Worm (Caenorhabditis elegans) whole organism, young adult: Measurements from ENCODE around the gene vglu-3.

Experiments used
- B0019.2 ChIP-seq: fragments of 200-800 bp; sonication (Bioruptor generic); conservative IDR thresholded peaks from 2 replicates; pipeline ENCODE4 v1.3.6; 2022; ENCODE audit warnings: missing genetic modification reagents, missing genetic modification characterization, missing compliant biosample characterization
- C17E4.6 ChIP-seq: fragments of 200-800 bp; sonication (Bioruptor generic); IDR thresholded peaks from 2 replicates; pipeline ENCODE4 v1.3.6; 2022; ENCODE audit warnings: missing genetic modification reagents, missing genetic modification characterization, missing compliant biosample characterization
- D2030.7 ChIP-seq: fragments of 200-800 bp; sonication (Bioruptor generic); IDR thresholded peaks from 2 replicates; pipeline ENCODE4 v1.3.6; 2022; ENCODE audit warnings: missing genetic modification reagents, missing genetic modification characterization, missing compliant biosample characterization
- F23B12.7 ChIP-seq: sonication (generic microtip); optimal IDR thresholded peaks from 2 replicates; lab custom pipeline; 2017; ENCODE audit warnings: missing genetic modification characterization, mild to moderate bottlenecking, missing compliant biosample characterization, antibody characterized with exemption, moderate library complexity; ENCODE audit not compliant: insufficient read depth
- F55B11.4 ChIP-seq: sonication (generic microtip); optimal IDR thresholded peaks from 2 replicates; lab custom pipeline; 2016; ENCODE audit warnings: missing compliant biosample characterization, missing genetic modification characterization, borderline replicate concordance; ENCODE audit not compliant: insufficient read depth
- F57C9.4 ChIP-seq: sonication (generic microtip); optimal IDR thresholded peaks from 2 replicates; lab custom pipeline; 2017; ENCODE audit warnings: mild to moderate bottlenecking, missing genetic modification characterization, missing compliant biosample characterization
- K12H6.12 ChIP-seq: fragments of 200-800 bp; sonication (Bioruptor generic); optimal IDR thresholded peaks from 2 replicates; lab custom pipeline; 2018; ENCODE audit warnings: mild to moderate bottlenecking, missing genetic modification characterization, missing compliant biosample characterization
- T26A5.8 ChIP-seq: sonication (generic microtip); optimal IDR thresholded peaks from 2 replicates; lab custom pipeline; 2016; ENCODE audit warnings: missing genetic modification characterization, missing compliant biosample characterization
- Y53F4B.3 ChIP-seq: fragments of 200-800 bp; sonication (Bioruptor generic); IDR thresholded peaks from 2 replicates; pipeline ENCODE4 v1.3.6; 2022; ENCODE audit warnings: missing genetic modification reagents, missing genetic modification characterization, missing compliant biosample characterization
- ZK185.1 ChIP-seq: sonication (generic microtip); optimal IDR thresholded peaks from 2 replicates; lab custom pipeline; 2016; ENCODE audit warnings: mild to moderate bottlenecking, missing genetic modification characterization, missing compliant biosample characterization; ENCODE audit not compliant: poor library complexity, severe bottlenecking
- aptf-2 ChIP-seq: fragments of 200-800 bp; sonication (Bioruptor generic); conservative IDR thresholded peaks from 2 replicates; pipeline ENCODE4 v1.3.6; 2022; ENCODE audit warnings: missing genetic modification reagents, missing genetic modification characterization, missing compliant biosample characterization
- aptf-3 ChIP-seq: fragments of 200-800 bp; sonication (Bioruptor generic); IDR thresholded peaks from 2 replicates; pipeline ENCODE4 v1.3.6; 2022; ENCODE audit warnings: missing genetic modification characterization, missing compliant biosample characterization
- attf-6 ChIP-seq: fragments of 200-800 bp; sonication (Bioruptor generic); IDR thresholded peaks from 2 replicates; pipeline ENCODE4 v1.3.6; 2022; ENCODE audit warnings: missing genetic modification reagents, missing genetic modification characterization, missing compliant biosample characterization
- cebp-2 ChIP-seq: fragments of 200-800 bp; sonication (Bioruptor generic); IDR thresholded peaks from 2 replicates; pipeline ENCODE4 v1.3.6; 2022; ENCODE audit warnings: missing genetic modification characterization, missing compliant biosample characterization
- ceh-79 ChIP-seq: sonication (generic microtip); optimal IDR thresholded peaks from 2 replicates; lab custom pipeline; 2017; ENCODE audit warnings: mild to moderate bottlenecking, missing genetic modification characterization, missing compliant biosample characterization
- ceh-91 ChIP-seq: fragments of 200-800 bp; sonication (Bioruptor generic); IDR thresholded peaks from 2 replicates; pipeline ENCODE4 v1.3.6; 2022; ENCODE audit warnings: missing genetic modification reagents, missing genetic modification characterization, missing compliant biosample characterization
- dox-1 ChIP-seq: fragments of 200-800 bp; sonication (Bioruptor generic); IDR thresholded peaks from 2 replicates; pipeline ENCODE4 v1.3.6; 2022; ENCODE audit warnings: missing genetic modification reagents, missing genetic modification characterization, missing compliant biosample characterization
- efl-1 ChIP-seq: fragments of 150-350 bp; optimal IDR thresholded peaks from 2 replicates; lab custom pipeline; 2014; ENCODE audit warnings: missing biosample characterization, missing genetic modification reagents, missing genetic modification characterization
- egl-18 ChIP-seq: fragments of 200-800 bp; sonication (Bioruptor generic); IDR thresholded peaks from 2 replicates; pipeline ENCODE4 v1.3.6; 2022; ENCODE audit warnings: missing genetic modification reagents, missing genetic modification characterization, missing compliant biosample characterization
- egrh-3 ChIP-seq: fragments of 200-800 bp; sonication (Bioruptor generic); IDR thresholded peaks from 2 replicates; pipeline ENCODE4 v1.3.6; 2022; ENCODE audit warnings: missing genetic modification reagents, missing genetic modification characterization, missing compliant biosample characterization
- fkh-3 ChIP-seq: sonication (generic microtip); optimal IDR thresholded peaks from 2 replicates; lab custom pipeline; 2016; ENCODE audit warnings: mild to moderate bottlenecking, missing genetic modification characterization, missing compliant biosample characterization
- gei-17 ChIP-seq: fragments of 200-800 bp; sonication (Bioruptor generic); optimal IDR thresholded peaks from 2 replicates; lab custom pipeline; 2018; ENCODE audit warnings: mild to moderate bottlenecking, missing genetic modification characterization, missing compliant biosample characterization
- hsf-1 ChIP-seq: fragments of 200-800 bp; sonication (Bioruptor generic); IDR thresholded peaks from 2 replicates; pipeline ENCODE4 v1.3.6; 2022; ENCODE audit warnings: missing genetic modification reagents, missing genetic modification characterization, missing compliant biosample characterization
- lin-54 ChIP-seq: fragments of 200-800 bp; sonication (Bioruptor generic); optimal IDR thresholded peaks from 2 replicates; lab custom pipeline; 2018; ENCODE audit warnings: mild to moderate bottlenecking, missing genetic modification characterization, missing compliant biosample characterization
- lsl-1 ChIP-seq: fragments of 200-800 bp; sonication (Bioruptor generic); optimal IDR thresholded peaks from 2 replicates; lab custom pipeline; 2018; ENCODE audit warnings: mild to moderate bottlenecking, missing genetic modification characterization, moderate library complexity, missing compliant biosample characterization
- lsy-27 ChIP-seq: sonication (generic microtip); optimal IDR thresholded peaks from 2 replicates; lab custom pipeline; 2017; ENCODE audit warnings: missing genetic modification characterization, mild to moderate bottlenecking, missing compliant biosample characterization, antibody characterized with exemption, missing genotype, borderline replicate concordance; ENCODE audit not compliant: insufficient read depth
- madf-8 ChIP-seq: fragments of 200-800 bp; sonication (Bioruptor generic); conservative IDR thresholded peaks from 2 replicates; pipeline ENCODE4 v1.3.6; 2022; ENCODE audit warnings: missing genetic modification reagents, missing genetic modification characterization, missing compliant biosample characterization
- mcd-1 ChIP-seq: fragments of 200-800 bp; sonication (Bioruptor generic); IDR thresholded peaks from 2 replicates; pipeline ENCODE4 v1.3.6; 2022; ENCODE audit warnings: missing genetic modification reagents, missing genetic modification characterization, missing compliant biosample characterization
- mel-28 ChIP-seq: sonication (generic microtip); optimal IDR thresholded peaks from 2 replicates; lab custom pipeline; 2016; ENCODE audit warnings: borderline replicate concordance, mild to moderate bottlenecking, missing genetic modification characterization, missing compliant biosample characterization
- mxl-1 ChIP-seq: sonication (generic microtip); optimal IDR thresholded peaks from 2 replicates; lab custom pipeline; 2016; ENCODE audit warnings: missing genetic modification characterization, missing compliant biosample characterization
- nfya-1 ChIP-seq: sonication (generic microtip); optimal IDR thresholded peaks from 2 replicates; lab custom pipeline; 2017; ENCODE audit warnings: antibody characterized with exemption, missing compliant biosample characterization, missing genetic modification characterization, borderline replicate concordance; ENCODE audit not compliant: insufficient read depth
- nfyb-1 ChIP-seq: fragments of 200-800 bp; sonication (Bioruptor generic); IDR thresholded peaks from 2 replicates; pipeline ENCODE4 v1.3.6; 2022; ENCODE audit warnings: missing genetic modification reagents, missing genetic modification characterization, missing compliant biosample characterization
- nhr-179 ChIP-seq: sonication (generic microtip); optimal IDR thresholded peaks from 2 replicates; lab custom pipeline; 2016; ENCODE audit warnings: mild to moderate bottlenecking, missing genetic modification characterization, missing compliant biosample characterization
- nhr-90 ChIP-seq: sonication (generic microtip); optimal IDR thresholded peaks from 2 replicates; lab custom pipeline; 2016; ENCODE audit warnings: missing genotype, mild to moderate bottlenecking, missing genetic modification characterization, missing compliant biosample characterization
- sea-2 ChIP-seq: fragments of 200-800 bp; sonication (Bioruptor generic); IDR thresholded peaks from 2 replicates; pipeline ENCODE4 v1.3.6; 2022; ENCODE audit warnings: missing genetic modification characterization, missing compliant biosample characterization
- snpc-1.1 ChIP-seq: sonication (generic microtip); optimal IDR thresholded peaks from 2 replicates; lab custom pipeline; 2017; ENCODE audit warnings: missing genetic modification characterization, mild to moderate bottlenecking, missing compliant biosample characterization, antibody characterized with exemption, moderate library complexity, missing genotype, missing genetic modification reagents; ENCODE audit not compliant: insufficient read depth
- snpc-1.3 ChIP-seq: sonication (generic microtip); optimal IDR thresholded peaks from 2 replicates; lab custom pipeline; 2017; ENCODE audit warnings: missing genetic modification characterization, mild to moderate bottlenecking, missing compliant biosample characterization, antibody characterized with exemption, moderate library complexity, missing genotype, missing genetic modification reagents; ENCODE audit not compliant: insufficient read depth
- tlf-1 ChIP-seq: fragments of 200-800 bp; sonication (Bioruptor generic); optimal IDR thresholded peaks from 2 replicates; lab custom pipeline; 2018; ENCODE audit warnings: mild to moderate bottlenecking, missing genetic modification characterization, missing compliant biosample characterization
- unc-62 ChIP-seq: fragments of 150-350 bp; optimal IDR thresholded peaks from 2 replicates; lab custom pipeline; 2014; ENCODE audit warnings: missing biosample characterization, missing genetic modification reagents, missing genetic modification characterization
- xnd-1 ChIP-seq: sonication (generic microtip); optimal IDR thresholded peaks from 2 replicates; lab custom pipeline; 2016; ENCODE audit warnings: missing genotype, missing genetic modification reagents, missing genetic modification characterization, missing compliant biosample characterization
- zfh-2 ChIP-seq: fragments of 200-800 bp; sonication (Bioruptor generic); conservative IDR thresholded peaks from 2 replicates; pipeline ENCODE4 v1.3.6; 2022; ENCODE audit warnings: missing genetic modification reagents, missing genetic modification characterization, missing compliant biosample characterization

The vglu-3 gene

ce11 chrIII:10341758-10342157 lies 41.6 kb downstream of the vglu-3 start, which contains the start of gene tbx-9:
Gene tbx-9 (minus strand): TSS chrIII:10341858.
- no peak for TF ChIP-seq madf-8
- TF ChIP-seq egl-18 = no peak
- TF ChIP-seq T26A5.8 (tag; lab: Kevin White, UChicago) = no peak
- TF ChIP-seq mcd-1 (GFP tag; lab: Robert Waterston, UW) = no peak
- no peak for TF ChIP-seq F57C9.4 (tag; lab: Kevin White, UChicago)
- TF ChIP-seq fkh-3 = no peak
- no peak for TF ChIP-seq nfya-1 (tag; lab: Kevin White, UChicago)
- TF ChIP-seq mxl-1 = no peak
- no peak for TF ChIP-seq aptf-2 (GFP tag; lab: Robert Waterston, UW)
- TF ChIP-seq dox-1 (GFP tag; lab: Robert Waterston, UW) = no peak
- TF ChIP-seq Y53F4B.3 (GFP tag; lab: Robert Waterston, UW) = no peak
- TF ChIP-seq K12H6.12 (tag; lab: Kevin White, UChicago) = no peak
- TF ChIP-seq attf-6 (GFP tag; lab: Robert Waterston, UW) = no peak
- no peak for TF ChIP-seq ZK185.1 (tag; lab: Kevin White, UChicago)
- no peak for TF ChIP-seq unc-62 (GFP tag; lab: Kevin White, UChicago)
- no peak for TF ChIP-seq nfyb-1 (GFP tag; lab: Robert Waterston, UW)
- TF ChIP-seq snpc-1.1 (tag; lab: Kevin White, UChicago) = no peak

- TF ChIP-seq lsy-27 (tag; lab: Kevin White, UChicago) (no peak), unc-62 (GFP tag; lab: Kevin White, UChicago) (peak; percentile 56), sea-2 (GFP tag; lab: Robert Waterston, UW) (no peak)
- TF ChIP-seq, all 124 proteins: peak for 1
These were observed 44.6 kb downstream of the vglu-3 start for ce11 chrIII:10344762-10345161.

ce11 chrIII:10347049-10347448 lies 46.9 kb downstream of the vglu-3 start, which contains the start of gene tbx-8:
Gene tbx-8 (plus strand): TSS chrIII:10347349.
- no peak for TF ChIP-seq ceh-79 (tag; lab: Kevin White, UChicago)
- peak; percentile 46; the same call in 1 of the 2 replicates for TF ChIP-seq zfh-2 (GFP tag; lab: Robert Waterston, UW)

- TF ChIP-seq hsf-1 (GFP tag; lab: Robert Waterston, UW) = 0 out of 2 replicates have a peak, but pooled peaks have one; percentile 27
- no peak for TF ChIP-seq gei-17 (GFP tag; lab: Kevin White, UChicago)
- peak; percentile 44 for TF ChIP-seq tlf-1 (GFP tag; lab: Kevin White, UChicago)
- TF ChIP-seq dox-1 (GFP tag; lab: Robert Waterston, UW) = 0 out of 2 replicates have a peak, but pooled peaks have one; percentile 19
- TF ChIP-seq ceh-91 (GFP tag; lab: Robert Waterston, UW) = peak; percentile 65
- no peak for TF ChIP-seq nhr-179 (tag; lab: Kevin White, UChicago)
- TF ChIP-seq aptf-3 (GFP tag; lab: Robert Waterston, UW) = no peak
- no peak for TF ChIP-seq cebp-2 (GFP tag; lab: Robert Waterston, UW)
- TF ChIP-seq mel-28 = no peak
- peak; percentile 33 for TF ChIP-seq lin-54
- TF ChIP-seq lsl-1 (GFP tag; lab: Kevin White, UChicago) = peak; percentile 83
- no peak for TF ChIP-seq F23B12.7 (tag; lab: Kevin White, UChicago)
- TF ChIP-seq efl-1 (GFP tag; lab: Kevin White, UChicago) = peak; percentile 70
- no peak for TF ChIP-seq nhr-90
- TF ChIP-seq xnd-1 (tag; lab: Kevin White, UChicago) = peak; percentile 28
- TF ChIP-seq Y53F4B.3 (GFP tag; lab: Robert Waterston, UW) = no peak
- TF ChIP-seq madf-8 = peak; percentile 59
- TF ChIP-seq B0019.2 = peak; percentile 63; the same call in 1 of the 2 replicates
- no peak for TF ChIP-seq snpc-1.3 (tag; lab: Kevin White, UChicago)
- TF ChIP-seq D2030.7 (GFP tag; lab: Robert Waterston, UW) = peak; percentile 71
- TF ChIP-seq F55B11.4 (tag; lab: Kevin White, UChicago) = no peak
- TF ChIP-seq C17E4.6 (GFP tag; lab: Robert Waterston, UW) = no peak
- TF ChIP-seq nfya-1 (tag; lab: Kevin White, UChicago) = no peak
- TF ChIP-seq egrh-3 (GFP tag; lab: Robert Waterston, UW) = no peak
These were observed 51.5 kb downstream of the vglu-3 start, which contains the start of gene T07C4.3 for ce11 chrIII:10351595-10352207. Gene T07C4.3 (plus strand): TSS chrIII:10352157.
